Fruit fly (Drosophila melanogaster) whole organism, embryonic: ENCODE data around the gene CG15412.

ENCODE experiments used
- CG10366 ChIP-seq: fragments of 200-800 bp; sonication (Bioruptor generic); IDR thresholded peaks from 2 replicates; pipeline ENCODE4 v1.3.6; 2022; ENCODE audit warnings: missing biosample characterization, missing genetic modification characterization
- CG10979 ChIP-seq: fragments of 200-800 bp; sonication (Bioruptor generic); optimal IDR thresholded peaks from 2 replicates; lab custom pipeline; 2018; ENCODE audit warnings: missing biosample characterization, mild to moderate bottlenecking, missing genetic modification characterization, moderate library complexity
- CG12071 ChIP-seq: fragments of 200-800 bp; sonication (Bioruptor generic); optimal IDR thresholded peaks from 3 replicates; lab custom pipeline; 2018; ENCODE audit warnings: missing biosample characterization, mild to moderate bottlenecking, missing genetic modification characterization
- CG12104 ChIP-seq: fragments of 200-800 bp; sonication (Bioruptor generic); optimal IDR thresholded peaks from 3 replicates; lab custom pipeline; 2016; ENCODE audit warnings: missing biosample characterization, missing genetic modification characterization
- CG13775 ChIP-seq: fragments of 200-800 bp; sonication (Bioruptor generic); optimal IDR thresholded peaks from 3 replicates; lab custom pipeline; 2017; ENCODE audit warnings: missing biosample characterization, mild to moderate bottlenecking, missing genetic modification characterization
- CG15514 ChIP-seq: fragments of 200-800 bp; sonication (Bioruptor generic); optimal IDR thresholded peaks from 3 replicates; lab custom pipeline; 2017; ENCODE audit warnings: missing biosample characterization, missing genetic modification characterization, mild to moderate bottlenecking, moderate library complexity, missing genetic modification reagents
- CG17802 ChIP-seq: fragments of 200-800 bp; sonication (Bioruptor generic); optimal IDR thresholded peaks from 2 replicates; lab custom pipeline; 2018; ENCODE audit warnings: missing biosample characterization, mild to moderate bottlenecking, missing genetic modification characterization, moderate library complexity
- CG2120 ChIP-seq: fragments of 200-800 bp; sonication (Bioruptor generic); optimal IDR thresholded peaks from 3 replicates; lab custom pipeline; 2016; ENCODE audit warnings: missing biosample characterization, missing genetic modification characterization
- CG2129 ChIP-seq: fragments of 200-800 bp; sonication (Bioruptor generic); IDR thresholded peaks from 2 replicates; pipeline ENCODE4 v1.3.6; 2022; ENCODE audit warnings: missing biosample characterization, missing genetic modification characterization; ENCODE audit not compliant: partially characterized antibody
- CG2889 ChIP-seq: fragments of 200-800 bp; sonication (Bioruptor generic); IDR thresholded peaks from 3 replicates; pipeline ENCODE4 v1.3.6; 2022; ENCODE audit warnings: missing biosample characterization, missing genetic modification characterization
- CG3065 ChIP-seq: fragments of 200-800 bp; sonication (Bioruptor generic); optimal IDR thresholded peaks from 2 replicates; lab custom pipeline; 2016; ENCODE audit warnings: missing biosample characterization, missing genetic modification characterization
- CG31365 ChIP-seq: fragments of 200-800 bp; sonication (Bioruptor generic); optimal IDR thresholded peaks from 2 replicates; lab custom pipeline; 2018; ENCODE audit warnings: missing biosample characterization, mild to moderate bottlenecking, missing genetic modification characterization
- CG3163 ChIP-seq: fragments of 200-800 bp; sonication (Bioruptor generic); optimal IDR thresholded peaks from 3 replicates; lab custom pipeline; 2016; ENCODE audit warnings: missing biosample characterization, missing genetic modification characterization
- CG32772 ChIP-seq: fragments of 200-800 bp; sonication (Bioruptor generic); IDR thresholded peaks from 2 replicates; pipeline ENCODE4 v1.3.6; 2022; ENCODE audit warnings: missing biosample characterization, missing genetic modification characterization
- CG4404 ChIP-seq: fragments of 200-800 bp; sonication (Bioruptor generic); IDR thresholded peaks from 2 replicates; pipeline ENCODE4 v1.3.6; 2022; ENCODE audit warnings: missing biosample characterization, missing genetic modification characterization
- CG6272 ChIP-seq: fragments of 200-800 bp; sonication (Bioruptor generic); IDR thresholded peaks from 2 replicates; pipeline ENCODE4 v1.3.6; 2022; ENCODE audit warnings: missing biosample characterization, missing genetic modification characterization
- CG7745 ChIP-seq: fragments of 200-800 bp; sonication (Bioruptor generic); optimal IDR thresholded peaks from 2 replicates; lab custom pipeline; 2018; ENCODE audit warnings: missing biosample characterization, mild to moderate bottlenecking, missing genetic modification characterization, moderate library complexity
- CG7839 ChIP-seq: fragments of 200-800 bp; sonication (Bioruptor generic); optimal IDR thresholded peaks from 3 replicates; lab custom pipeline; 2018; ENCODE audit warnings: missing biosample characterization, mild to moderate bottlenecking, missing genetic modification characterization, moderate library complexity
- CG9215 ChIP-seq: fragments of 200-800 bp; sonication (Bioruptor generic); IDR thresholded peaks from 2 replicates; pipeline ENCODE4 v1.3.6; 2022; ENCODE audit warnings: missing biosample characterization, missing genetic modification characterization
- CTCF ChIP-seq: fragments of 200-800 bp; sonication (Bioruptor generic); optimal IDR thresholded peaks from 2 replicates; lab custom pipeline; 2017; ENCODE audit warnings: missing biosample characterization, mild to moderate bottlenecking, missing genetic modification characterization, moderate library complexity
- D ChIP-seq, 2 experiments: fragments of 200-800 bp in 1 of 2; fragments of >200 bp in 1 of 2; sonication (Bioruptor generic) in 1 of 2; optimal IDR thresholded peaks; 2 replicates in 1 of 2; 3 replicates in 1 of 2; lab custom pipeline; 2017; ENCODE audit warnings: mild to moderate bottlenecking in 1 of 2, missing biosample characterization in 1 of 2, missing genetic modification characterization in 1 of 2, missing genetic modification reagents in 1 of 2
- D19A ChIP-seq: fragments of 200-800 bp; optimal IDR thresholded peaks from 3 replicates; lab custom pipeline; 2019; ENCODE audit warnings: missing biosample characterization, mild to moderate bottlenecking, missing genetic modification characterization, moderate library complexity
- Deaf1 ChIP-seq: fragments of 200-800 bp; optimal IDR thresholded peaks from 3 replicates; lab custom pipeline; 2019; ENCODE audit warnings: missing biosample characterization, mild to moderate bottlenecking, missing genetic modification characterization, moderate library complexity
- Dref ChIP-seq: fragments of 200-800 bp; sonication (Bioruptor generic); IDR thresholded peaks from 2 replicates; pipeline ENCODE4 v1.3.6; 2022; ENCODE audit warnings: missing biosample characterization, missing genetic modification characterization
- MBD-R2 ChIP-seq: fragments of 200-800 bp; sonication (Bioruptor generic); IDR thresholded peaks from 2 replicates; pipeline ENCODE4 v1.3.6; 2022; ENCODE audit warnings: missing biosample characterization, missing genetic modification characterization
- Ptx1 ChIP-seq: fragments of 200-800 bp; sonication (Bioruptor generic); IDR thresholded peaks from 2 replicates; pipeline ENCODE4 v1.3.6; 2022; ENCODE audit warnings: missing biosample characterization, missing genetic modification characterization
- Ravus ChIP-seq: fragments of 200-800 bp; sonication (Bioruptor generic); IDR thresholded peaks from 2 replicates; pipeline ENCODE4 v1.3.6; 2022; ENCODE audit warnings: missing biosample characterization, missing genetic modification characterization
- Sin3A ChIP-seq: fragments of >200 bp; optimal IDR thresholded peaks from 2 replicates; lab custom pipeline; 2018
- bab2 ChIP-seq: fragments of 200-800 bp; sonication (Bioruptor generic); optimal IDR thresholded peaks from 2 replicates; lab custom pipeline; 2016; ENCODE audit warnings: missing biosample characterization, missing genetic modification characterization
- bsh ChIP-seq, 2 experiments: fragments of 200-800 bp; sonication (Bioruptor generic); optimal IDR thresholded peaks; 2 replicates each; lab custom pipeline; 2017 to 2018; ENCODE audit warnings: mild to moderate bottlenecking in 2 of 2, missing biosample characterization in 2 of 2, missing genetic modification characterization in 2 of 2, moderate library complexity in 1 of 2
- cad ChIP-seq: fragments of >200 bp; optimal IDR thresholded peaks from 2 replicates; lab custom pipeline; 2017; ENCODE audit warnings: missing biosample characterization, missing genetic modification characterization
- cg ChIP-seq: fragments of 200-800 bp; sonication (Bioruptor generic); optimal IDR thresholded peaks from 3 replicates; lab custom pipeline; 2019; ENCODE audit warnings: missing biosample characterization, mild to moderate bottlenecking, missing genetic modification characterization, moderate library complexity
- esg ChIP-seq: fragments of 200-800 bp; sonication (Bioruptor generic); conservative IDR thresholded peaks from 2 replicates; pipeline ENCODE4 v1.3.6; 2022; ENCODE audit warnings: missing biosample characterization, missing genetic modification characterization
- ewg ChIP-seq: fragments of 200-800 bp; sonication (Bioruptor generic); optimal IDR thresholded peaks from 3 replicates; lab custom pipeline; 2017; ENCODE audit warnings: mild to moderate bottlenecking, missing biosample characterization, missing genetic modification reagents, missing genetic modification characterization
- fd96Cb ChIP-seq: fragments of 200-800 bp; sonication (Bioruptor generic); optimal IDR thresholded peaks from 2 replicates; lab custom pipeline; 2018; ENCODE audit warnings: missing biosample characterization, mild to moderate bottlenecking, missing genetic modification characterization, moderate library complexity
- fru ChIP-seq: fragments of >200 bp; optimal IDR thresholded peaks from 2 replicates; lab custom pipeline; 2017
- gro ChIP-seq: fragments of 200-800 bp; sonication (Bioruptor generic); optimal IDR thresholded peaks from 2 replicates; lab custom pipeline; 2016; ENCODE audit warnings: missing biosample characterization, missing genetic modification characterization
- insv ChIP-seq, 2 experiments: fragments of 200-800 bp; sonication (Bioruptor generic); optimal IDR thresholded peaks; 3 replicates each; lab custom pipeline; 2016 to 2018; ENCODE audit warnings: missing biosample characterization in 2 of 2, missing genetic modification characterization in 2 of 2
- inv ChIP-seq: fragments of 200-800 bp; sonication (Bioruptor generic); IDR thresholded peaks from 2 replicates; pipeline ENCODE4 v1.3.6; 2022; ENCODE audit warnings: missing biosample characterization, missing genetic modification characterization; ENCODE audit not compliant: partially characterized antibody
- knrl ChIP-seq: fragments of 200-800 bp; sonication (Bioruptor generic); IDR thresholded peaks from 3 replicates; pipeline ENCODE4 v1.3.6; 2022; ENCODE audit warnings: missing biosample characterization, missing genetic modification characterization; ENCODE audit not compliant: partially characterized antibody
- lbe ChIP-seq: fragments of 200-800 bp; sonication (Bioruptor generic); optimal IDR thresholded peaks from 2 replicates; lab custom pipeline; 2016; ENCODE audit warnings: missing biosample characterization, mild to moderate bottlenecking, missing genetic modification characterization
- phol ChIP-seq: fragments of 200-800 bp; sonication (Bioruptor generic); optimal IDR thresholded peaks from 3 replicates; lab custom pipeline; 2018; ENCODE audit warnings: missing biosample characterization, mild to moderate bottlenecking, missing genetic modification characterization, moderate library complexity
- psq ChIP-seq: fragments of 200-800 bp; sonication (Bioruptor generic); optimal IDR thresholded peaks from 2 replicates; lab custom pipeline; 2017; ENCODE audit warnings: missing biosample characterization, missing genetic modification characterization
- row ChIP-seq: fragments of 200-800 bp; sonication (Bioruptor generic); IDR thresholded peaks from 3 replicates; pipeline ENCODE4 v1.3.6; 2022; ENCODE audit warnings: missing biosample characterization, missing genetic modification characterization
- sd ChIP-seq: fragments of 200-800 bp; sonication (Bioruptor generic); optimal IDR thresholded peaks from 3 replicates; lab custom pipeline; 2018; ENCODE audit warnings: missing biosample characterization, mild to moderate bottlenecking, missing genetic modification characterization, moderate library complexity
- slp2 ChIP-seq: fragments of 200-800 bp; sonication (Bioruptor generic); optimal IDR thresholded peaks from 2 replicates; lab custom pipeline; 2016; ENCODE audit warnings: missing biosample characterization, missing genetic modification characterization
- sqz ChIP-seq: fragments of 200-800 bp; sonication (Bioruptor generic); optimal IDR thresholded peaks from 3 replicates; lab custom pipeline; 2018; ENCODE audit warnings: missing biosample characterization, mild to moderate bottlenecking, missing genetic modification characterization
- sug ChIP-seq: fragments of 200-800 bp; optimal IDR thresholded peaks from 2 replicates; lab custom pipeline; 2019; ENCODE audit warnings: missing biosample characterization, mild to moderate bottlenecking, missing genetic modification characterization, moderate library complexity
- vvl ChIP-seq: fragments of 200-800 bp; sonication (Bioruptor generic); IDR thresholded peaks from 2 replicates; pipeline ENCODE4 v1.3.6; 2022; ENCODE audit warnings: missing biosample characterization, missing genetic modification characterization
- wor ChIP-seq: fragments of 200-800 bp; sonication (Bioruptor generic); IDR thresholded peaks from 2 replicates; pipeline ENCODE4 v1.3.6; 2022; ENCODE audit warnings: missing biosample characterization, missing genetic modification characterization
- yki ChIP-seq: fragments of >200 bp; optimal IDR thresholded peaks from 3 replicates; lab custom pipeline; 2018

CG15412 gene

dm6 chr2L:3341231-3341935 lies 34.1 kb downstream of the CG15412 start (continued):
- TF ChIP-seq CG2129 (GFP tag; lab: Robert Waterston, UW) (no peak), yki (lab: Kevin White, UChicago) (no peak), sd (no peak), CG17802 (tag; lab: Kevin White, UChicago) (no peak), esg (GFP tag; lab: Robert Waterston, UW) (no peak), CG3065 (GFP tag; lab: Kevin White, UChicago) (no peak), cad (GFP tag; lab: Kevin White, UChicago) (no peak), CG31365 (tag; lab: Kevin White, UChicago) (no peak), cg (GFP tag; lab: Kevin White, UChicago) (peak; percentile 25), insv (GFP tag; optimal IDR thresholded peaks at IDR 0.05; lab: Kevin White, UChicago) (no peak), CG15514 (GFP tag; lab: Kevin White, UChicago) (no peak), CG2120 (GFP tag; lab: Kevin White, UChicago) (peak; percentile 11), Ravus (GFP tag; lab: Robert Waterston, UW) (no peak), CG6272 (GFP tag; lab: Robert Waterston, UW) (no peak), CG12104 (GFP tag; lab: Kevin White, UChicago) (no peak), row (GFP tag; lab: Robert Waterston, UW) (no peak), wor (no peak), CTCF (GFP tag; lab: Kevin White, UChicago) (no peak), knrl (GFP tag; lab: Robert Waterston, UW) (no peak), slp2 (no peak), CG4404 (GFP tag; lab: Robert Waterston, UW) (no peak), gro (GFP tag; lab: Kevin White, UChicago) (no peak), CG2889 (GFP tag; lab: Robert Waterston, UW) (no peak), sug (tag; lab: Kevin White, UChicago) (no peak), CG7839 (tag; lab: Kevin White, UChicago) (peak; percentile 44), CG32772 (no peak), CG7745 (tag; lab: Kevin White, UChicago) (no peak), D19A (peak; percentile 9), vvl (no peak), CG10366 (GFP tag; lab: Robert Waterston, UW) (0 out of 2 replicates have a peak, but pooled peaks have one; percentile 21), Ptx1 (GFP tag; lab: Robert Waterston, UW) (no peak; the same call in 1 of the 2 replicates), MBD-R2 (GFP tag; lab: Robert Waterston, UW) (no peak), CG9215 (GFP tag; lab: Robert Waterston, UW) (no peak), CG3163 (GFP tag; lab: Kevin White, UChicago) (no peak), inv (GFP tag; lab: Robert Waterston, UW) (no peak), CG10979 (tag; lab: Kevin White, UChicago) (peak; percentile 22), Sin3A (lab: Kevin White, UChicago) (no peak), Dref (GFP tag; lab: Robert Waterston, UW) (no peak), fd96Cb (peak; percentile 1), phol (peak; percentile 20), Deaf1 (tag; lab: Kevin White, UChicago) (no peak), D (optimal IDR thresholded peaks at IDR 0.05; lab: Kevin White, UChicago) (no peak), D (GFP tag; optimal IDR thresholded peaks at IDR 0.05; lab: Kevin White, UChicago) (peak; percentile 24), fru (lab: Kevin White, UChicago) (no peak), bab2 (GFP tag; lab: Kevin White, UChicago) (no peak), CG12071 (no peak), psq (GFP tag; lab: Kevin White, UChicago) (no peak), lbe (GFP tag; lab: Kevin White, UChicago) (peak; percentile 65), sqz (no peak), bsh (GFP tag; optimal IDR thresholded peaks at IDR 0.05; lab: Kevin White, UChicago) (peak in 1 of 2 experiments; percentile 44), CG13775 (no peak), ewg (no peak)
